Worm (Caenorhabditis elegans) whole organism, early embryonic: Measurements from ENCODE around the gene dmsr-9.

ENCODE experiments used
- B0310.2 ChIP-seq: sonication (generic microtip); optimal IDR thresholded peaks from 2 replicates; lab custom pipeline; 2016; ENCODE audit warnings: mild to moderate bottlenecking, missing genetic modification characterization, missing compliant biosample characterization
- F13C5.2 ChIP-seq: sonication (generic microtip); optimal IDR thresholded peaks from 2 replicates; lab custom pipeline; 2017; ENCODE audit warnings: mild to moderate bottlenecking, missing genetic modification characterization, inconsistent platforms, missing compliant biosample characterization
- aly-1 ChIP-seq: sonication (generic microtip); optimal IDR thresholded peaks from 2 replicates; lab custom pipeline; 2016; ENCODE audit warnings: missing genetic modification characterization, missing compliant biosample characterization
- ama-1 ChIP-seq: fragments of 150-350 bp; optimal IDR thresholded peaks from 2 replicates; lab custom pipeline; 2014
- ceh-13 ChIP-seq: fragments of 200-800 bp; sonication (Bioruptor generic); optimal IDR thresholded peaks from 2 replicates; lab custom pipeline; 2018; ENCODE audit warnings: mild to moderate bottlenecking, missing genetic modification characterization, missing compliant biosample characterization
- ceh-36 ChIP-seq: sonication (generic microtip); optimal IDR thresholded peaks from 2 replicates; lab custom pipeline; 2016; ENCODE audit warnings: missing genetic modification characterization, inconsistent platforms, missing compliant biosample characterization
- ets-7 ChIP-seq: sonication (generic microtip); optimal IDR thresholded peaks from 2 replicates; lab custom pipeline; 2016; ENCODE audit warnings: missing genotype, missing genetic modification characterization, missing compliant biosample characterization
- flt-1 ChIP-seq: fragments of 200-800 bp; sonication (Bioruptor generic); IDR thresholded peaks from 2 replicates; pipeline ENCODE4 v1.3.6; 2022; ENCODE audit warnings: missing genetic modification characterization, missing compliant biosample characterization
- hmbx-1 ChIP-seq: sonication (generic microtip); optimal IDR thresholded peaks from 2 replicates; lab custom pipeline; 2016; ENCODE audit warnings: mild to moderate bottlenecking, missing genetic modification characterization, missing compliant biosample characterization
- hmg-4 ChIP-seq: fragments of 200-800 bp; sonication (Bioruptor generic); optimal IDR thresholded peaks from 2 replicates; lab custom pipeline; 2018; ENCODE audit warnings: mild to moderate bottlenecking, missing genetic modification characterization, missing compliant biosample characterization
- hnd-1 ChIP-seq: sonication (generic microtip); optimal IDR thresholded peaks from 2 replicates; lab custom pipeline; 2016; ENCODE audit warnings: missing genetic modification characterization, missing compliant biosample characterization
- pes-1 ChIP-seq: fragments of 200-800 bp; sonication (Bioruptor generic); IDR thresholded peaks from 2 replicates; pipeline ENCODE4 v1.3.6; 2022; ENCODE audit warnings: missing genetic modification reagents, missing genetic modification characterization, missing compliant biosample characterization
- scrt-1 ChIP-seq: fragments of 200-800 bp; sonication (Bioruptor generic); IDR thresholded peaks from 2 replicates; pipeline ENCODE4 v1.3.6; 2022; ENCODE audit warnings: missing genetic modification characterization, missing compliant biosample characterization
- sea-1 ChIP-seq: fragments of 200-800 bp; sonication (Bioruptor generic); conservative IDR thresholded peaks from 2 replicates; pipeline ENCODE4 v1.3.6; 2022; ENCODE audit warnings: missing genetic modification characterization, missing compliant biosample characterization
- tbx-11 ChIP-seq: fragments of 200-800 bp; sonication (Bioruptor generic); IDR thresholded peaks from 2 replicates; pipeline ENCODE4 v1.3.6; 2022; ENCODE audit warnings: missing genetic modification characterization, missing compliant biosample characterization
- tbx-37 ChIP-seq: fragments of 200-800 bp; sonication (Bioruptor generic); conservative IDR thresholded peaks from 2 replicates; pipeline ENCODE4 v1.3.6; 2022; ENCODE audit warnings: missing genetic modification reagents, missing genetic modification characterization, missing compliant biosample characterization
- tra-4 ChIP-seq: sonication (generic microtip); optimal IDR thresholded peaks from 2 replicates; lab custom pipeline; 2017; ENCODE audit warnings: missing genetic modification characterization, missing compliant biosample characterization

Gene dmsr-9

ce11 chrV:6813862-6814261 lies 14.4 kb upstream of the dmsr-9 start:
- TF ChIP-seq hmbx-1 (tag; lab: Kevin White, UChicago) (no peak), scrt-1 (no peak), ets-7 (no peak), hnd-1 (tag; lab: Kevin White, UChicago) (no peak), ceh-36 (tag; lab: Kevin White, UChicago) (no peak), pes-1 (GFP tag; lab: Robert Waterston, UW) (no peak), B0310.2 (tag; lab: Kevin White, UChicago) (no peak), ama-1 (lab: Kevin White, UChicago) (no peak), hmg-4 (GFP tag; lab: Kevin White, UChicago) (no peak), sea-1 (GFP tag; lab: Robert Waterston, UW) (no peak), tbx-37 (no peak), tbx-11 (GFP tag; lab: Robert Waterston, UW) (no peak), tra-4 (tag; lab: Kevin White, UChicago) (no peak), aly-1 (tag; lab: Kevin White, UChicago) (no peak)

ce11 chrV:6811863-6812262 lies 12.4 kb upstream of the dmsr-9 start:
- TF ChIP-seq pes-1 (GFP tag; lab: Robert Waterston, UW) (no peak), ceh-36 (tag; lab: Kevin White, UChicago) (no peak), sea-1 (GFP tag; lab: Robert Waterston, UW) (no peak), hnd-1 (tag; lab: Kevin White, UChicago) (no peak)

ce11 chrV:6810091-6810490 lies 10.6 kb upstream of the dmsr-9 start:
- TF ChIP-seq ets-7 (no peak), B0310.2 (tag; lab: Kevin White, UChicago) (no peak), tra-4 (tag; lab: Kevin White, UChicago) (no peak), ceh-13 (no peak), F13C5.2 (tag; lab: Kevin White, UChicago) (no peak), ceh-36 (tag; lab: Kevin White, UChicago) (no peak), tbx-11 (GFP tag; lab: Robert Waterston, UW) (no peak), flt-1 (GFP tag; lab: Robert Waterston, UW) (no peak), scrt-1 (no peak), hnd-1 (tag; lab: Kevin White, UChicago) (no peak), hmg-4 (GFP tag; lab: Kevin White, UChicago) (no peak), hmbx-1 (tag; lab: Kevin White, UChicago) (no peak), tbx-37 (no peak), sea-1 (GFP tag; lab: Robert Waterston, UW) (no peak)

- TF ChIP-seq tbx-37 (no peak), B0310.2 (tag; lab: Kevin White, UChicago) (no peak), aly-1 (tag; lab: Kevin White, UChicago) (no peak), ceh-13 (no peak), F13C5.2 (tag; lab: Kevin White, UChicago) (no peak), hmg-4 (GFP tag; lab: Kevin White, UChicago) (no peak), ets-7 (no peak), ama-1 (lab: Kevin White, UChicago) (no peak), scrt-1 (no peak), flt-1 (GFP tag; lab: Robert Waterston, UW) (no peak), tbx-11 (GFP tag; lab: Robert Waterston, UW) (no peak)
Measured at ce11 chrV:6808962-6809361, 9.5 kb upstream of the dmsr-9 start, which contains the start of gene dmsr-16. Gene dmsr-16, minus strand, starts transcription at chrV:6809062.

ce11 chrV:6806340-6806739 lies 6.9 kb upstream of the dmsr-9 start, which contains the start of gene dmsr-12:
Gene dmsr-12, minus strand, starts transcription at chrV:6806440.
- TF ChIP-seq flt-1 (GFP tag; lab: Robert Waterston, UW) (no peak), ama-1 (lab: Kevin White, UChicago) (no peak), F13C5.2 (tag; lab: Kevin White, UChicago) (no peak), scrt-1 (no peak), hmbx-1 (tag; lab: Kevin White, UChicago) (no peak), ceh-36 (tag; lab: Kevin White, UChicago) (no peak), ceh-13 (no peak), sea-1 (GFP tag; lab: Robert Waterston, UW) (no peak), B0310.2 (tag; lab: Kevin White, UChicago) (no peak), tbx-11 (GFP tag; lab: Robert Waterston, UW) (no peak), aly-1 (tag; lab: Kevin White, UChicago) (no peak), ets-7 (no peak), hnd-1 (tag; lab: Kevin White, UChicago) (no peak), tra-4 (tag; lab: Kevin White, UChicago) (no peak), hmg-4 (GFP tag; lab: Kevin White, UChicago) (no peak), tbx-37 (no peak), pes-1 (GFP tag; lab: Robert Waterston, UW) (no peak)

ce11 chrV:6803992-6804391 lies 4.5 kb upstream of the dmsr-9 start, which contains the start of gene dmsr-11:
Gene dmsr-11, minus strand, starts transcription at chrV:6804092.
- no peak for TF ChIP-seq aly-1 (tag; lab: Kevin White, UChicago)
- no peak for TF ChIP-seq ceh-13
- TF ChIP-seq sea-1 (GFP tag; lab: Robert Waterston, UW), result no peak
- no peak for TF ChIP-seq scrt-1
- TF ChIP-seq flt-1 (GFP tag; lab: Robert Waterston, UW), result no peak
- TF ChIP-seq hmbx-1 (tag; lab: Kevin White, UChicago), result no peak
- no peak for TF ChIP-seq pes-1 (GFP tag; lab: Robert Waterston, UW)
- TF ChIP-seq B0310.2 (tag; lab: Kevin White, UChicago), result no peak
- TF ChIP-seq ets-7, result no peak
- no peak for TF ChIP-seq tbx-37
- TF ChIP-seq tra-4 (tag; lab: Kevin White, UChicago), result no peak
- no peak for TF ChIP-seq F13C5.2 (tag; lab: Kevin White, UChicago)

- TF ChIP-seq hmbx-1 (tag; lab: Kevin White, UChicago), result no peak
- no peak for TF ChIP-seq tbx-37
- no peak for TF ChIP-seq hmg-4 (GFP tag; lab: Kevin White, UChicago)
- no peak for TF ChIP-seq aly-1 (tag; lab: Kevin White, UChicago)
- no peak for TF ChIP-seq sea-1 (GFP tag; lab: Robert Waterston, UW)
- no peak for TF ChIP-seq B0310.2 (tag; lab: Kevin White, UChicago)
- TF ChIP-seq hnd-1 (tag; lab: Kevin White, UChicago), result no peak
- TF ChIP-seq pes-1 (GFP tag; lab: Robert Waterston, UW), result no peak
- no peak for TF ChIP-seq ets-7
- no peak for TF ChIP-seq ama-1 (lab: Kevin White, UChicago)
- no peak for TF ChIP-seq F13C5.2 (tag; lab: Kevin White, UChicago)
- no peak for TF ChIP-seq ceh-36 (tag; lab: Kevin White, UChicago)
Measured at ce11 chrV:6801850-6802249, 2.4 kb upstream of the dmsr-9 start, which contains the start of gene dmsr-10. Gene dmsr-10, minus strand, starts transcription at chrV:6801950.
